Fruit fly (Drosophila melanogaster) whole organism, wandering third instar larva: ENCODE measurements around the gene CG42788.

Experiments used
- Abd-B ChIP-seq: fragments of >200 bp; optimal IDR thresholded peaks from 2 replicates; lab custom pipeline; 2017; ENCODE audit warnings: missing biosample characterization, missing genetic modification characterization
- CG32264 ChIP-seq: fragments of 200-800 bp; sonication (Bioruptor generic); optimal IDR thresholded peaks from 2 replicates; lab custom pipeline; 2016; ENCODE audit warnings: missing biosample characterization, missing genetic modification characterization
- CrebA ChIP-seq: fragments of 200-800 bp; sonication (Bioruptor generic); optimal IDR thresholded peaks from 2 replicates; lab custom pipeline; 2016; ENCODE audit warnings: missing biosample characterization, mild to moderate bottlenecking, missing genetic modification characterization, borderline replicate concordance
- Dfd ChIP-seq: fragments of >200 bp; optimal IDR thresholded peaks from 2 replicates; lab custom pipeline; 2017; ENCODE audit warnings: missing biosample characterization, missing genetic modification characterization
- Dif ChIP-seq: fragments of 200-275, 200-300 bp; sonication (Bioruptor generic); optimal IDR thresholded peaks from 2 replicates; lab custom pipeline; 2018; ENCODE audit warnings: missing biosample characterization, missing genetic modification characterization; ENCODE audit not compliant: partially characterized antibody
- HLH106 ChIP-seq: fragments of 200-800 bp; optimal IDR thresholded peaks from 3 replicates; lab custom pipeline; 2019; ENCODE audit warnings: missing biosample characterization, mild to moderate bottlenecking, missing genetic modification characterization, moderate library complexity
- Hnf4 ChIP-seq: fragments of 200-800 bp; sonication (Bioruptor generic); optimal IDR thresholded peaks from 2 replicates; lab custom pipeline; 2016; ENCODE audit warnings: missing biosample characterization, mild to moderate bottlenecking, missing genetic modification characterization
- Hr83 ChIP-seq: fragments of 200-300 bp; sonication (Bioruptor generic); optimal IDR thresholded peaks from 2 replicates; lab custom pipeline; 2016; ENCODE audit warnings: missing biosample characterization, mild to moderate bottlenecking, missing genetic modification characterization, moderate library complexity; ENCODE audit not compliant: poor library complexity, severe bottlenecking
- Jra ChIP-seq: sonication (Bioruptor generic); optimal IDR thresholded peaks from 2 replicates; lab custom pipeline; 2016; ENCODE audit warnings: missing biosample characterization, missing genetic modification characterization
- Mio ChIP-seq: sonication (Bioruptor generic); optimal IDR thresholded peaks from 2 replicates; lab custom pipeline; 2016; ENCODE audit warnings: missing biosample characterization, missing genetic modification characterization
- Myc ChIP-seq: fragments of >200 bp; optimal IDR thresholded peaks from 2 replicates; lab custom pipeline; 2017
- N ChIP-seq: fragments of >200 bp; optimal IDR thresholded peaks from 2 replicates; lab custom pipeline; 2018; ENCODE audit warnings: missing biosample characterization, missing external identifiers, missing genetic modification characterization
- OdsH ChIP-seq: fragments of 200-800 bp; sonication (Bioruptor generic); optimal IDR thresholded peaks from 2 replicates; lab custom pipeline; 2016; ENCODE audit warnings: missing biosample characterization, mild to moderate bottlenecking, missing genetic modification characterization
- Rel ChIP-seq, 2 experiments: fragments of 200-800 bp; sonication (Bioruptor generic) in 1 of 2; optimal IDR thresholded peaks; 2 replicates in 1 of 2; 3 replicates in 1 of 2; lab custom pipeline; 2016 to 2019; ENCODE audit warnings: mild to moderate bottlenecking in 2 of 2, missing biosample characterization in 2 of 2, missing genetic modification characterization in 2 of 2, moderate library complexity in 1 of 2
- Sp1 ChIP-seq: fragments of 200-800 bp; sonication (Bioruptor generic); optimal IDR thresholded peaks from 3 replicates; lab custom pipeline; 2019; ENCODE audit warnings: missing biosample characterization, mild to moderate bottlenecking, missing genetic modification characterization, moderate library complexity
- Vsx2 ChIP-seq: fragments of 200-300, 225-300 bp; sonication (Bioruptor generic); optimal IDR thresholded peaks from 2 replicates; lab custom pipeline; 2018; ENCODE audit warnings: missing biosample characterization, missing genetic modification characterization; ENCODE audit not compliant: partially characterized antibody
- br ChIP-seq: fragments of 200-800 bp; sonication (Bioruptor generic); optimal IDR thresholded peaks from 2 replicates; lab custom pipeline; 2016; ENCODE audit warnings: missing biosample characterization, missing genetic modification characterization
- brk ChIP-seq: fragments of 200-800 bp; sonication (Bioruptor generic); optimal IDR thresholded peaks from 2 replicates; lab custom pipeline; 2016; ENCODE audit warnings: missing biosample characterization, mild to moderate bottlenecking, missing genetic modification characterization
- dl ChIP-seq, 2 experiments: fragments of 175-275, 200-275 bp in 1 of 2; fragments of 200-275 bp in 1 of 2; sonication (Bioruptor generic); optimal IDR thresholded peaks; lab custom pipeline; 2018; ENCODE audit warnings: mild to moderate bottlenecking in 2 of 2, missing biosample characterization in 2 of 2, missing genetic modification characterization in 2 of 2, moderate library complexity in 2 of 2; ENCODE audit not compliant: partially characterized antibody in 2 of 2, insufficient read depth in 1 of 2
- dsf ChIP-seq: sonication (Bioruptor generic); optimal IDR thresholded peaks from 2 replicates; lab custom pipeline; 2016; ENCODE audit warnings: missing biosample characterization, missing genetic modification characterization, borderline replicate concordance
- ey ChIP-seq: fragments of 200-800 bp; sonication (Bioruptor generic); optimal IDR thresholded peaks from 2 replicates; lab custom pipeline; 2016; ENCODE audit warnings: missing biosample characterization, missing genetic modification characterization
- foxo ChIP-seq, 2 experiments: fragments of 200-800 bp; sonication (Bioruptor generic); optimal IDR thresholded peaks; 2 replicates in 1 of 2; 3 replicates in 1 of 2; lab custom pipeline; 2016 to 2017; ENCODE audit warnings: missing biosample characterization in 2 of 2, missing genetic modification characterization in 2 of 2
- fru ChIP-seq: fragments of 200-800 bp; sonication (Bioruptor generic); optimal IDR thresholded peaks from 3 replicates; lab custom pipeline; 2016; ENCODE audit warnings: missing biosample characterization, mild to moderate bottlenecking, missing genetic modification characterization
- h ChIP-seq: fragments of 200-800 bp; sonication (Bioruptor generic); optimal IDR thresholded peaks from 3 replicates; lab custom pipeline; 2016; ENCODE audit warnings: missing biosample characterization, mild to moderate bottlenecking, missing genetic modification characterization
- jim ChIP-seq: fragments of 175-275, 200-325 bp; sonication (Bioruptor generic); optimal IDR thresholded peaks from 2 replicates; lab custom pipeline; 2016; ENCODE audit warnings: missing biosample characterization, mild to moderate bottlenecking, missing genetic modification characterization
- pan ChIP-seq: fragments of >200 bp; optimal IDR thresholded peaks from 2 replicates; lab custom pipeline; 2017
- psq ChIP-seq: fragments of 200-800 bp; sonication (Bioruptor generic); optimal IDR thresholded peaks from 3 replicates; lab custom pipeline; 2017; ENCODE audit warnings: missing biosample characterization, mild to moderate bottlenecking, missing genetic modification characterization, moderate library complexity
- rgr ChIP-seq: fragments of 200-800 bp; sonication (Bioruptor generic); optimal IDR thresholded peaks from 3 replicates; lab custom pipeline; 2016; ENCODE audit warnings: missing biosample characterization, mild to moderate bottlenecking, missing genetic modification characterization
- sage ChIP-seq: fragments of 200-800 bp; sonication (Bioruptor generic); optimal IDR thresholded peaks from 2 replicates; lab custom pipeline; 2016; ENCODE audit warnings: missing biosample characterization, mild to moderate bottlenecking, missing genetic modification characterization
- sv ChIP-seq: fragments of 200-800 bp; sonication (Bioruptor generic); optimal IDR thresholded peaks from 3 replicates; lab custom pipeline; 2016; ENCODE audit warnings: missing biosample characterization, missing genetic modification characterization
- tai ChIP-seq: sonication (Bioruptor generic); optimal IDR thresholded peaks from 2 replicates; lab custom pipeline; 2016; ENCODE audit warnings: missing biosample characterization, missing genetic modification characterization
- usp ChIP-seq: fragments of >200 bp; optimal IDR thresholded peaks from 2 replicates; lab custom pipeline; 2017; ENCODE audit warnings: missing biosample characterization, missing genetic modification characterization

Gene CG42788

dm6 chr3R:15131677-15132076 is at the start of gene CG42788:
Gene CG42788 (minus strand): TSS chr3R:15131926.
- TF ChIP-seq Myc (lab: Kevin White, UChicago) = peak; percentile 68
- peak in 1 of 2 experiments; percentile 72 for TF ChIP-seq dl (GFP tag; optimal IDR thresholded peaks at IDR 0.05; lab: Kevin White, UChicago; ENCODE audit: insufficient read depth in 1 of 2, partially characterized antibody in 2 of 2)
- peak; percentile 84 for TF ChIP-seq rgr
- no peak for TF ChIP-seq tai
- TF ChIP-seq Mio (GFP tag; lab: Kevin White, UChicago) = peak; percentile 31
- TF ChIP-seq jim (GFP tag; lab: Kevin White, UChicago) = peak; percentile 88
- peak; percentile 45 for TF ChIP-seq h (GFP tag; lab: Kevin White, UChicago)
- TF ChIP-seq Jra (GFP tag; lab: Kevin White, UChicago) = peak; percentile 34
- TF ChIP-seq brk = no peak
- no peak for TF ChIP-seq sage
- TF ChIP-seq sv (GFP tag; lab: Kevin White, UChicago) = peak; percentile 65
- TF ChIP-seq HLH106 (tag; lab: Kevin White, UChicago) = peak; percentile 35
- peak; percentile 74 for TF ChIP-seq Hnf4 (GFP tag; lab: Kevin White, UChicago)
- TF ChIP-seq usp = no peak
- no peak for TF ChIP-seq Abd-B (GFP tag; lab: Kevin White, UChicago)
- peak in 1 of 2 experiments; percentile 39 for TF ChIP-seq foxo (GFP tag; optimal IDR thresholded peaks at IDR 0.05; lab: Kevin White, UChicago)
- TF ChIP-seq Dfd (GFP tag; lab: Kevin White, UChicago) = no peak
- TF ChIP-seq fru (GFP tag; lab: Kevin White, UChicago) = peak; percentile 33
- peak; percentile 70 for TF ChIP-seq Sp1
- TF ChIP-seq Hr83 = peak; percentile 73
- TF ChIP-seq N = no peak
- peak; percentile 29 for TF ChIP-seq dsf (GFP tag; lab: Kevin White, UChicago)
- peak; percentile 45 for TF ChIP-seq ey (GFP tag; lab: Kevin White, UChicago)
- no peak for TF ChIP-seq Rel (GFP tag; optimal IDR thresholded peaks at IDR 0.05; lab: Kevin White, UChicago)
- peak; percentile 100 for TF ChIP-seq Rel (tag; optimal IDR thresholded peaks at IDR 0.05; lab: Kevin White, UChicago)
- TF ChIP-seq br (GFP tag; lab: Kevin White, UChicago) = peak; percentile 62
- peak; percentile 57 for TF ChIP-seq psq (GFP tag; lab: Kevin White, UChicago)
- TF ChIP-seq OdsH (GFP tag; lab: Kevin White, UChicago) = peak; percentile 82
- peak; percentile 62 for TF ChIP-seq CrebA (GFP tag; lab: Kevin White, UChicago)
- TF ChIP-seq Dif (GFP tag; lab: Kevin White, UChicago) = peak; percentile 85
- peak; percentile 75 for TF ChIP-seq Vsx2 (GFP tag; lab: Kevin White, UChicago)

DNA sequence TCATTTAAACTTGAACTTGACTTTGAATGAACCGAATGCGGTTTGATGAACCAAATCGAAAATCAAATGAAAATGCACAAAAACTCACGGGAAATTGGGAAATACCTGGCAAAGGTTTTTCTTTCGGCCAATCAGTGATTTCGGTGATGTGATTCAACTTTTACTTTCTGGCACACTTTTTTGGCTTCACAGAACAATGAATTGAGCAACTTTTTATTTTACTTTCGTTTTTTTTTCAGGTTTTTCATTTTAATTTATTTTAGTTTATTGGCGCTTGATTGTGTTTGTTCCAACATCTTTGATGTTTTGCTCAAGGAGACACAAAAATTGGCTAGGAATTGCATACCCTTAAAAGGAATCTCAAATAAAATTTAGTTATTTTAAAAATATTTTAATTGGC is 49.7 kb upstream of the CG42788 start, which contains the start of gene Mf:
Gene Mf, minus strand, starts transcription at position 44 of the 400 bp plus-strand sequence.
- no peak for TF ChIP-seq brk
- no peak for TF ChIP-seq usp
- TF ChIP-seq pan (lab: Kevin White, UChicago) = no peak
- no peak for TF ChIP-seq h (GFP tag; lab: Kevin White, UChicago)
- no peak for TF ChIP-seq Myc (lab: Kevin White, UChicago)
- no peak for TF ChIP-seq Jra (GFP tag; lab: Kevin White, UChicago)
- no peak for TF ChIP-seq CrebA (GFP tag; lab: Kevin White, UChicago)
- TF ChIP-seq Dfd (GFP tag; lab: Kevin White, UChicago) = no peak

dm6 chr3R:15177230-15177629 is 45.5 kb upstream of the CG42788 start:
- TF ChIP-seq usp (no peak), brk (no peak), psq (GFP tag; lab: Kevin White, UChicago) (no peak), Myc (lab: Kevin White, UChicago) (no peak), HLH106 (tag; lab: Kevin White, UChicago) (no peak), Sp1 (no peak), dsf (GFP tag; lab: Kevin White, UChicago) (no peak), jim (GFP tag; lab: Kevin White, UChicago) (no peak), foxo (GFP tag; optimal IDR thresholded peaks at IDR 0.05; lab: Kevin White, UChicago) (no peak), CG32264 (GFP tag; lab: Kevin White, UChicago) (no peak)
